Worm (Caenorhabditis elegans) whole organism, L3 larva: ENCODE measurements around the gene taf-6.1.

Experiments
- R02D3.7 ChIP-seq: fragments of 150-350 bp; optimal IDR thresholded peaks from 2 replicates; lab custom pipeline; 2014; ENCODE audit warnings: missing biosample characterization, missing genetic modification characterization
- ceh-16 ChIP-seq: sonication (generic microtip); optimal IDR thresholded peaks from 2 replicates; lab custom pipeline; 2017; ENCODE audit warnings: missing biosample characterization, missing genetic modification characterization
- mdl-1 ChIP-seq: fragments of 150-350 bp; optimal IDR thresholded peaks from 2 replicates; lab custom pipeline; 2014; ENCODE audit warnings: missing biosample characterization, missing genetic modification characterization
- pha-4 ChIP-seq: fragments of 150-350 bp; optimal IDR thresholded peaks from 2 replicates; lab custom pipeline; 2014; ENCODE audit warnings: missing biosample characterization, missing genetic modification reagents, missing genetic modification characterization
- tbx-2 ChIP-seq: sonication (generic microtip); optimal IDR thresholded peaks from 2 replicates; lab custom pipeline; 2016; ENCODE audit warnings: mild to moderate bottlenecking, missing genetic modification characterization, missing compliant biosample characterization
- unc-62 ChIP-seq: fragments of 150-350 bp; sonication (generic microtip); optimal IDR thresholded peaks from 4 replicates; lab custom pipeline; 2014; ENCODE audit warnings: missing biosample characterization, missing genetic modification reagents, missing genetic modification characterization

DNA sequence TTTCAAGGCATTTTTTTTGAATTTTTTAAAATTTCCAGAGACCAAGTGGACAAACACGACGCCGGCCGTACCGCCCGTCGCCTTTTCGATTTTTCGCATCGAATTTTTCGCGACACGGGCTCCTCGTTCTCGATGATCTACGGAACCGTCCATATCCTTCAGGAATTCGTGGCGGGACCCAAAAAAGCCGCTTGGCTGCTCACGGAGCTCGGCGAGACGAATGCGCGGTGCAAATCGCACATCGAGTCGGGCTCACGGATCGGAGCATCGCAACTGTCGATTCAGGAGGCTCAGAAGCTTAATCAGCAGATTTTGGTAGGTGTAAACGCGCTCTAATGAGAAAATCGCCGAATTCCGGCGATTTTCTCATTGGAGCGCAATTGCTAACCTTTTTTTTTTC is 4.0 kb downstream of the taf-6.1 start:
- TF ChIP-seq ceh-16 (tag; lab: Kevin White, UChicago) (no peak), pha-4 (no peak), tbx-2 (tag; lab: Kevin White, UChicago) (no peak), unc-62 (GFP tag; lab: Kevin White, UChicago) (no peak), R02D3.7 (tag; lab: Kevin White, UChicago) (no peak), mdl-1 (no peak)
